Fruit fly (Drosophila melanogaster): ENCODE results near the gene CG11342.

DNA sequence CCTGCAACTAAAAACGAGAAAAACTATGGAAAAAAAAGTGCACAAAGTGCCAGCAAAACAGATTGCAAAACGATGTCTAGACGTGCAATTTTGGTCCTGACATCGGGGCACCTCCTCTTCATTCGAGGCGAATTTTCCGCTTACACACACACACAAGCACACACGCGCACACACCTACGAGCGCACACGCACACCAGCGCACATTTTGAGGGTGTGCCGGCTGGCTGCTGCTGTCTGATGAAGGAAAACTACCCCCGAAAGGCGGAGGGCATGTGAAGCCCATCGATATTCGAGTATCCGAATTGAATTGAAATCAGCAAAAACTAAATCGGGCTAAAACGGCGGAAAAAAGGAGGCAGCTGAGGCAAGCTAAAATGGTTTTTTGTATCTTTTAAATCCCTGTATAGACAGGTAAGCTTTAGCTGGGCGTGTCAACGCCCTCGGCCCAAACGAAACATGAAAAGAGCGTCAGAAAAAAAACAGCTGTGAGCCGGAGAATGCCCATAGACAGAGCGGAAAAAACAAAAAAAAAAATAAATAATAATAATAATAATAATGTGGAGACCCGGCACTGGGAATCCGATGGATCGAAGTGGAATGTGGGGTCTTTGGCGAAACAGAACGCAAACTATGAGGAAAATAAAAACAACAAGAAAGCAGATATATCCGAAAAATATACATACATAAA lies 7.4 kb downstream of the CG11342 start:
- TF ChIP-seq pad (GFP tag; optimal IDR thresholded peaks at IDR 0.05): no peak
- no peak for TF ChIP-seq CG7045 (GFP tag; optimal IDR thresholded peaks at IDR 0.05)
- peak; percentile 74 for TF ChIP-seq tj (GFP tag; optimal IDR thresholded peaks at IDR 0.05)
- no peak for TF ChIP-seq CG5204 (GFP tag; optimal IDR thresholded peaks at IDR 0.05)
- TF ChIP-seq Clk (GFP tag; optimal IDR thresholded peaks at IDR 0.05): no peak
- no peak for TF ChIP-seq Hr96 (GFP tag; optimal IDR thresholded peaks at IDR 0.05)
- TF ChIP-seq CG1620 (GFP tag; optimal IDR thresholded peaks at IDR 0.05): no peak
- no peak for TF ChIP-seq kay (GFP tag; ENCODE audit: borderline replicate concordance)
- no peak for TF ChIP-seq cic (GFP tag; optimal IDR thresholded peaks at IDR 0.05)
